Worm (Caenorhabditis elegans) whole organism, midembryonic: ENCODE data around the gene F40G9.12.

Source experiments
- T22C8.4 ChIP-seq: fragments of 200-800 bp; sonication (Bioruptor generic); IDR thresholded peaks from 2 replicates; pipeline ENCODE4 v1.3.6; 2022; ENCODE audit warnings: missing genetic modification characterization, missing compliant biosample characterization
- cog-1 ChIP-seq: sonication (generic microtip); optimal IDR thresholded peaks from 2 replicates; lab custom pipeline; 2016; ENCODE audit warnings: missing genetic modification characterization, missing compliant biosample characterization
- flt-1 ChIP-seq: fragments of 200-800 bp; sonication (Bioruptor generic); IDR thresholded peaks from 2 replicates; pipeline ENCODE4 v1.3.6; 2022; ENCODE audit warnings: missing genetic modification characterization, missing compliant biosample characterization
- klf-2 ChIP-seq: fragments of 200-800 bp; sonication (Bioruptor generic); conservative IDR thresholded peaks from 2 replicates; pipeline ENCODE4 v1.3.6; 2022; ENCODE audit warnings: missing genetic modification reagents, missing genetic modification characterization, missing compliant biosample characterization
- med-1 ChIP-seq: sonication (generic microtip); optimal IDR thresholded peaks from 2 replicates; lab custom pipeline; 2017; ENCODE audit warnings: missing genetic modification characterization, mild to moderate bottlenecking, missing compliant biosample characterization, antibody characterized with exemption, missing genetic modification reagents; ENCODE audit not compliant: insufficient read depth
- ref-1 ChIP-seq: fragments of 200-800 bp; sonication (Bioruptor generic); conservative IDR thresholded peaks from 2 replicates; pipeline ENCODE4 v1.3.6; 2022; ENCODE audit warnings: missing genetic modification reagents, missing genetic modification characterization, missing compliant biosample characterization
- tab-1 ChIP-seq: fragments of 200-800 bp; sonication (Bioruptor generic); IDR thresholded peaks from 2 replicates; pipeline ENCODE4 v1.3.6; 2022; ENCODE audit warnings: missing genetic modification characterization, missing compliant biosample characterization
- ztf-23 ChIP-seq: fragments of 200-800 bp; sonication (Bioruptor generic); IDR thresholded peaks from 2 replicates; pipeline ENCODE4 v1.3.6; 2022; ENCODE audit warnings: missing genetic modification reagents, missing genetic modification characterization, missing compliant biosample characterization
- ztf-29 ChIP-seq: fragments of 200-800 bp; sonication (Bioruptor generic); IDR thresholded peaks from 2 replicates; pipeline ENCODE4 v1.3.6; 2022; ENCODE audit warnings: missing genetic modification reagents, missing genetic modification characterization, missing compliant biosample characterization

Gene F40G9.12

DNA sequence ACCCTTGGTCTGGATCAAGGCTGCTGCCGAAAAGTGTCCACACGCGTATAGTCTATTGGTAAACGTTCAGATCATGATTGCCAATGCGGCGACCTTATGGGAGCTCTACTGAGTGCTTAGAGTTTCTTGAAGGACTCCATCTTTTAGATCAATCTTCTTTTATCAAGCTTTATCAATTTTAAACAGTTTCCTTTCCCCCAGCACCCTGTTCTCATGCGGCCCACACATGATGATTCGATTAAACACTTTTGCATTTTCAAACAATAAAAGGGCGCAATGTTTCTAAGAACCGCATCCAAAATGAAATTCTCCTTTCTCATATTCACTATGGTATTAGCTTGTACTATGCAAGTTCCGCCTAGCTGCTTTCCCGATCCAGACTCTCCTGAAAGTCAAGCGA lies 6.3 kb upstream of the F40G9.12 start, which contains the start of gene F40G9.7:
Gene F40G9.7, plus strand, starts transcription at position 301 of the 400 bp plus-strand sequence.
- TF ChIP-seq klf-2 (GFP tag; lab: Robert Waterston, UW) (no peak), med-1 (GFP tag; lab: Kevin White, UChicago) (no peak), ztf-29 (no peak), flt-1 (no peak), T22C8.4 (no peak), ref-1 (GFP tag; lab: Robert Waterston, UW) (no peak), tab-1 (no peak), cog-1 (tag; lab: Kevin White, UChicago) (no peak), ztf-23 (no peak)

DNA sequence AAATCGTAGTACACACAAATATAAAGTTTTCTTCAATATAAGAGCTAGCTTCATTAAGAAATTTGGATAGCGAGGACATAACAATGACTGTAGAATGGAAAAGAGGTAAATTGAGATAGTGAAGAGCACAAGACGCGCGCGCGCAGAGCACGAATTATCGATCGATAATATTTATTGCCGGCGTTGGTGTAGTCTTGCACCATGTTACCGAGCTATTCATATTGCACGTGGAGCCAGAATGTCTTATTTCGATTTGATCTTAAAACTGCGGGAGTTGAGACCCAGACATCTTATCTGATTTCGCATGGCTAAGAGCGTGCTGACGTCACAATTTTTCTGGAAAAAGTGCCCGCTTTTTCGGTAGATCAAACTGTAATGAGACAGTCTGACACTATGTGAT lies 2.2 kb upstream of the F40G9.12 start, which contains the start of gene F40G9.18:
Gene F40G9.18, minus strand, starts transcription at position 101 of the 400 bp plus-strand sequence.
- no peak for TF ChIP-seq flt-1
- no peak for TF ChIP-seq cog-1 (tag; lab: Kevin White, UChicago)
- TF ChIP-seq ztf-29: no peak
- TF ChIP-seq ztf-23: no peak
- no peak for TF ChIP-seq klf-2 (GFP tag; lab: Robert Waterston, UW)
- no peak for TF ChIP-seq tab-1
- TF ChIP-seq med-1 (GFP tag; lab: Kevin White, UChicago): no peak
- no peak for TF ChIP-seq T22C8.4
- no peak for TF ChIP-seq ref-1 (GFP tag; lab: Robert Waterston, UW)

DNA sequence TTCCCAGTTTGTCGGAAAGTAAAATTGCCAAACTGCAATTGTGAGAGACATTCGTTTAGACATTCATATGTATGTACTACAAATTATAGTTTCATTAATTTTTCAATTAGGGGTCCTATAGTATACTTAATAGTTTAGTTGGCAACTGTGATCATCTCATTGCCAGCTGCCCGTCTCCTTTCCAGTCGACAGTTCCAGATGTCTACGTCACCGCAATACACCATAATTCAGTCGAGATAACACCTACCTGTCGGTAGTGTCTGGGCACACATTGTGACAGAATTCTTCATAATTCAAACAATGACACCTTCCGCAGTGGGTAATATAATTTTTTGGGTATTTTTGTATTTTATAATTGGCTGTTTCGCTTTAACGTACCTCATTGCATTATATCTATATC lies 1.9 kb downstream of the F40G9.12 start, which contains the start of gene F40G9.19:
Gene F40G9.19, plus strand, starts transcription at position 301 of the 400 bp plus-strand sequence.
- no peak for TF ChIP-seq T22C8.4
- TF ChIP-seq ref-1 (GFP tag; lab: Robert Waterston, UW): no peak
- no peak for TF ChIP-seq klf-2 (GFP tag; lab: Robert Waterston, UW)
- no peak for TF ChIP-seq tab-1
- TF ChIP-seq ztf-29: no peak
- TF ChIP-seq med-1 (GFP tag; lab: Kevin White, UChicago): no peak
- no peak for TF ChIP-seq ztf-23
- no peak for TF ChIP-seq cog-1 (tag; lab: Kevin White, UChicago)
- TF ChIP-seq flt-1: no peak

DNA sequence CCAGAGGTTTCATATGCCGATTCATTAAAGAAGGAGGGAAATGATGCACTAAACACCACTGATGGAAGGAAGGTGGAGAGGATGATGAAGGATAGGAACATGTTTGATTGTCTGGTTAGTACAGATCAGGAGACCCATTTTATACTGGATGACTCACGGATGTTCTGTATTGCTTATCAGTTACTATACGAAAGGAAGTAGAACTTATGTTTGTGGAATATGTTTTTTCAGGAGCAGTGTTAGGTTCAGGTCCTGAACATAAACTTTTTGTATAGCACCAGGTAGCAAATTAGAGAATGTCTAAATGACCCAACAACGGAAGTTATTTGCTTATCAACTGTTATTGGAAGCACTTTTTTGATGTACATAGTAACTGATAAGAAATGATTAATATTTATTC lies 4.1 kb downstream of the F40G9.12 start, which contains the start of gene clec-148:
Gene clec-148, minus strand, starts transcription at position 101 of the 400 bp plus-strand sequence.
- TF ChIP-seq cog-1 (tag; lab: Kevin White, UChicago) (no peak), klf-2 (GFP tag; lab: Robert Waterston, UW) (no peak), ztf-23 (no peak), med-1 (GFP tag; lab: Kevin White, UChicago) (no peak), tab-1 (no peak), ztf-29 (no peak), flt-1 (no peak), T22C8.4 (no peak), ref-1 (GFP tag; lab: Robert Waterston, UW) (no peak)

DNA sequence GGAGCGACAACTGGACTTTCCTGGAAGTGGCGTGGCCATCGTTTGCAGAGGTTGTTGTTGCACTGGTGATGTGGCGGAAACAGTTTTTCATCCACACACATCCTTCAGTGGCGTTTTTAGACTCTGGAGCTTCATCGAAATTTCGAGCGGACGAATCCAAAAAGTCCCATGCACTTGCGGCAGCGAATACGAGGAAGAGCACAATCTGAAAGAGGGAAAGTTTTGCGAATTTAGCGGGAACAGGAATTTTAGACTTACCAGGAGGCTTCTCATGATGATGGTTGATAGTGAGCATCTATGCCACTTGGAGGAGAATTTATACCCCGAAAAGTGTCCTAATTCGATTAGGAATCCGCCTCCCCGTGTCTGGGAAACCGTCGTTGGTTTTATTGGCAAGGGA lies 6.1 kb downstream of the F40G9.12 start, which contains the start of gene F40G9.14:
Gene F40G9.14, minus strand, starts transcription at position 101 of the 400 bp plus-strand sequence.
- no peak for TF ChIP-seq flt-1
- no peak for TF ChIP-seq ztf-23
- TF ChIP-seq ref-1 (GFP tag; lab: Robert Waterston, UW): no peak
- no peak for TF ChIP-seq med-1 (GFP tag; lab: Kevin White, UChicago)

DNA sequence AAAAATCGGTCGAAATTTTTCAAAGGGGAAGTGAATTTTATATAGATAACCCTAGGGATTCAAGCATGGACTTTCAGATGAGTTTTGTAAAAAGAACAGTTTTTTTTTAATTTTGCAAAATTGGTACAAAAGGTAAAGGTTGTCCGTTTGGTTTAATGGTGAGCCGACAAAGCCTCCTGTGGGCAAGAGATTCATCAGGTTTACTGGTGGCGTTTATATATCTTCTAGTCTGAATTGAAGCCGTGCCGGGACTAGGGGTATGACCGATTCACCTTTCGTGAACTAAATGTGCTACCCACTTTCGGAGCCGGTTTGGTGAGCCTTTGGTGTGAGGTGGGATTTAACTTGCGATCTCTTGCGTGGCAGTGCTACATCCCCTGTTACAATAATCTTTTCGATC lies 6.5 kb downstream of the F40G9.12 start:
- no peak for TF ChIP-seq tab-1
- TF ChIP-seq ztf-23: no peak

DNA sequence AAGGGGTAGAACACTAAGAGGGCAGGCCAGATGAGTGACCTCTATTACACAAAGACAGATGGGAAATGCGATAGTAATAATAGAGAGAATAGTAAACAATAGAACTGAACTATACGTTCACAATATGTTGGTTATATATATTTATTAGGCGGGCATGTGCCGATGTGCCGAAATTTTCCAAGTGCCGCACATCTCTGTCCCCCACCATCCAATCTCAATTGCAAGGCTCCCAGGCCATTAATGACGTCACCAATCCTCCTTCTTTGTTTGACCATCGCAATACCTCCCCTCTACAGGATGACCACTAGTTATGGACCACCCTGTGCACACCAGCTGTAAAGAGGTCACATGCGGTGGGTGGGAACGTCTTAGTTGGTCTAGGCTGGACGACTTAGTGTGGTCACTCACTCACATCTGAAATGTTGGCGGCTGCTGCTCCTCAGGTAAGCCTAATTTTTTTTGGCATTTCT lies 7.5 kb downstream of the F40G9.12 start, which contains the start of gene F40G9.6:
Gene F40G9.6, plus strand, starts transcription at position 420 of the 470 bp plus-strand sequence.
- TF ChIP-seq klf-2 (GFP tag; lab: Robert Waterston, UW): no peak
- TF ChIP-seq med-1 (GFP tag; lab: Kevin White, UChicago): no peak
- TF ChIP-seq ztf-23: no peak
- no peak for TF ChIP-seq tab-1
- TF ChIP-seq cog-1 (tag; lab: Kevin White, UChicago): no peak
- TF ChIP-seq ztf-29: no peak
- no peak for TF ChIP-seq flt-1

DNA sequence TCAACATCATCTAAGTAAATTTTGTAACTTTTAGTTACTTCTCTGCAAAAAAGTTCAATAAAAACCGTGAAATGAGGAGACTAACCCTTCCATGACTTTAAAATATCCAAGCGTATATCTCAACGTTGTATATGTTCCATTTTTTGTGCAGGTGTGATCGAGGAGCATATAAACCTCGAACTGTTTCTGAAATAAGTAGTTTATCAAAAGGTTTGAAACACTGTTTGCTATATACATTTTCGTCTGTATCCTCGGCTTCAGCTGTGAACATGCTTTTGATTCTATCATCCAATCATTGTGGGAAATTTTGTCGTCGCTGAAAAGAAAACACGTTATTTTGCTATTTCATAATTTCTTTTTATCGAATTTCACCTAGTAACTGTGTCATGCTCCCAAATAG lies 9.3 kb downstream of the F40G9.12 start, which contains the start of gene F40G9.5:
Gene F40G9.5, plus strand, starts transcription at position 301 of the 400 bp plus-strand sequence.
- no peak for TF ChIP-seq klf-2 (GFP tag; lab: Robert Waterston, UW)
- no peak for TF ChIP-seq cog-1 (tag; lab: Kevin White, UChicago)
- no peak for TF ChIP-seq T22C8.4
- no peak for TF ChIP-seq ref-1 (GFP tag; lab: Robert Waterston, UW)
- no peak for TF ChIP-seq ztf-23
- TF ChIP-seq ztf-29: no peak

DNA sequence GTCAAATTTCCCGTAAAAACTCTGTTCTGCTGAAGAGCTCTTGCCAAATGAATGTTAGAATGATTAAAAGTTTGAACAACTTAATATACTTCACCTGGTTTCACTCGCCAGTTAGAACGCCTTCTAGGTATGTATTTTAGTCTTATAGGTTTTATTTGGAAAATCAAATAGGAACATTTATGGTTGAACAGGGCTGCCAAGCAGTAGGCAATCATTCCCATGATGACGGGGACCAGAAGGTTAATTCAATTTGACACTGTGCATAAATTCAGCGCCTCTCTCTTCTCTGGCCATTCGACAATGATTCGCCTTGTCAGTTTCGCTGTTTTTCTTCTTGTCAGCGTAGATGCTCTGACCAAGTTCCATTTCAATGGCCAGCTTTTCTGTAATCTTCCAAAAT lies 10.4 kb downstream of the F40G9.12 start, which contains the start of gene F40G9.15:
Gene F40G9.15, plus strand, starts transcription at position 301 of the 400 bp plus-strand sequence.
- TF ChIP-seq klf-2 (GFP tag; lab: Robert Waterston, UW) (no peak), ztf-23 (no peak), cog-1 (tag; lab: Kevin White, UChicago) (no peak), ref-1 (GFP tag; lab: Robert Waterston, UW) (no peak)

DNA sequence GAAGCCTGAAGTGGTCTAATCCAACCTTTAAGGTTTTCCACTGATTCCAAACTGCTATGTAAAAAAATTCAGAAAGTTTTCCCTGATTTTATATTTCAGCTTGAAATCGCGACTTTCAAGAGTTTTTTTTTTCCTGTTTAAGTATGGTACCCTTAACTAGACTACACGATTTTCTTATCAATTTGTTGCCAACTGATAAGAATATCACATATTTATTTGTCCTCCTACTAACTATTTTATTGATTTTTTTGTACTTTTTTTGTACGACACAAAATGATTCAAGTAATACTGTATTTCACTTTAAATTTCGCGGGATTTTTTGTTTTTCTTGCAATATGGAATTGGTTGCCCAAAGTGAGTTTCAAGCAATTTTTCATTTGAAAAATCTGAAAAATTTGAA lies 11.4 kb downstream of the F40G9.12 start:
- TF ChIP-seq med-1 (GFP tag; lab: Kevin White, UChicago) (no peak), ztf-23 (no peak), T22C8.4 (no peak)

DNA sequence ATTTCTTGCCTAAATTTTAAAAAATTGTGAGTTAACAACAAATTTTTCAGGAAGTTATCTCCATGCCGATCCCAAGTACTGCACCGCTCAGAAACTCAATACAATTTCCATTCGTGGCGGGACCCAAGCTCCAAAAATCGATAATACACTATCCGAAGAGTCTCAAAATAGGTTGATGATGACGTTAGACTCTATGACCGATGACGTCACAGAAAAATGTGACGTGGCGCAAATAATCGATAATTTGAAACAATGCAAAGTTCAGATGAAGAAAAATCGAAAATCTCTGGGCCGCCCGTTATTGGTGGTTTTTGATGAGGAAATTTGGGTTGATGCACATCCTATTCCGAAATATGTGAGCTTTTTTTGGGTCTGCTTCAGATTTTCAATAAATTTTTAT lies 12.7 kb downstream of the F40G9.12 start:
- TF ChIP-seq cog-1 (tag; lab: Kevin White, UChicago) (no peak), T22C8.4 (0 out of 2 replicates have a peak, but pooled peaks have one; percentile 5)
